Worm (Caenorhabditis elegans) whole organism, young adult: ENCODE data around the gene ttbk-8.1.

Experiments
- B0261.1 ChIP-seq: sonication (generic microtip); optimal IDR thresholded peaks from 2 replicates; lab custom pipeline; 2016; ENCODE audit warnings: mild to moderate bottlenecking, missing genetic modification characterization, moderate library complexity, missing compliant biosample characterization
- B0336.3 ChIP-seq: fragments of 200-800 bp; sonication (Bioruptor generic); IDR thresholded peaks from 2 replicates; pipeline ENCODE4 v1.3.6; 2022; ENCODE audit warnings: missing genetic modification characterization, missing compliant biosample characterization
- F10E7.11 ChIP-seq: sonication (generic microtip); optimal IDR thresholded peaks from 2 replicates; lab custom pipeline; 2017; ENCODE audit warnings: mild to moderate bottlenecking, missing genetic modification characterization, moderate library complexity, missing compliant biosample characterization
- F33H1.4 ChIP-seq: fragments of 200-800 bp; sonication (Bioruptor generic); IDR thresholded peaks from 2 replicates; pipeline ENCODE4 v1.3.6; 2022; ENCODE audit warnings: missing genetic modification reagents, missing genetic modification characterization, missing compliant biosample characterization
- F37B4.10 ChIP-seq: fragments of 200-800 bp; sonication (Bioruptor generic); IDR thresholded peaks from 2 replicates; pipeline ENCODE4 v1.3.6; 2022; ENCODE audit warnings: missing genetic modification characterization, missing compliant biosample characterization
- F39B2.1 ChIP-seq: fragments of 200-800 bp; sonication (Bioruptor generic); IDR thresholded peaks from 2 replicates; pipeline ENCODE4 v1.3.6; 2022; ENCODE audit warnings: missing genetic modification reagents, missing genetic modification characterization, missing compliant biosample characterization
- T07F8.4 ChIP-seq: sonication (generic microtip); optimal IDR thresholded peaks from 2 replicates; lab custom pipeline; 2016; ENCODE audit warnings: mild to moderate bottlenecking, missing genetic modification characterization, moderate library complexity, missing compliant biosample characterization
- Y53G8AR.9 ChIP-seq: fragments of 200-800 bp; sonication (Bioruptor generic); conservative IDR thresholded peaks from 2 replicates; pipeline ENCODE4 v1.3.6; 2022; ENCODE audit warnings: missing genetic modification reagents, missing genetic modification characterization, missing compliant biosample characterization
- Y79H2A.3 ChIP-seq: fragments of 200-800 bp; sonication (Bioruptor generic); conservative IDR thresholded peaks from 2 replicates; pipeline ENCODE4 v1.3.6; 2022; ENCODE audit warnings: missing genetic modification reagents, missing genetic modification characterization, missing compliant biosample characterization
- Y95B8A.8 ChIP-seq: fragments of 200-800 bp; sonication (Bioruptor generic); IDR thresholded peaks from 2 replicates; pipeline ENCODE4 v1.3.6; 2022; ENCODE audit warnings: missing genetic modification reagents, missing genetic modification characterization, missing compliant biosample characterization
- aptf-3 ChIP-seq: fragments of 200-800 bp; sonication (Bioruptor generic); IDR thresholded peaks from 2 replicates; pipeline ENCODE4 v1.3.6; 2022; ENCODE audit warnings: missing genetic modification characterization, missing compliant biosample characterization
- athp-1 ChIP-seq: sonication (generic microtip); optimal IDR thresholded peaks from 2 replicates; lab custom pipeline; 2017; ENCODE audit warnings: mild to moderate bottlenecking, missing genetic modification characterization, missing compliant biosample characterization
- attf-6 ChIP-seq: fragments of 200-800 bp; sonication (Bioruptor generic); IDR thresholded peaks from 2 replicates; pipeline ENCODE4 v1.3.6; 2022; ENCODE audit warnings: missing genetic modification reagents, missing genetic modification characterization, missing compliant biosample characterization
- cebp-1 ChIP-seq, 2 experiments: fragments of 200-800 bp in 1 of 2; sonication (Bioruptor generic) in 1 of 2; sonication (generic microtip) in 1 of 2; IDR thresholded peaks in 1 of 2; optimal IDR thresholded peaks in 1 of 2; 2 replicates each; pipeline versions ENCODE4 v1.3.6 to Lab custom; 2017 to 2022; ENCODE audit warnings: missing compliant biosample characterization in 2 of 2, missing genetic modification characterization in 2 of 2, mild to moderate bottlenecking in 1 of 2, missing genetic modification reagents in 1 of 2, moderate library complexity in 1 of 2
- cebp-2 ChIP-seq: fragments of 200-800 bp; sonication (Bioruptor generic); IDR thresholded peaks from 2 replicates; pipeline ENCODE4 v1.3.6; 2022; ENCODE audit warnings: missing genetic modification characterization, missing compliant biosample characterization
- ekl-4 ChIP-seq: fragments of 200-800 bp; sonication (Bioruptor generic); IDR thresholded peaks from 2 replicates; pipeline ENCODE4 v1.3.6; 2022; ENCODE audit warnings: missing genetic modification reagents, missing genetic modification characterization, missing compliant biosample characterization
- fkh-3 ChIP-seq: sonication (generic microtip); optimal IDR thresholded peaks from 2 replicates; lab custom pipeline; 2016; ENCODE audit warnings: mild to moderate bottlenecking, missing genetic modification characterization, missing compliant biosample characterization
- hrde-1 ChIP-seq: sonication (generic microtip); optimal IDR thresholded peaks from 2 replicates; lab custom pipeline; 2016; ENCODE audit warnings: missing genetic modification characterization, mild to moderate bottlenecking, missing compliant biosample characterization, moderate library complexity, missing genotype, missing genetic modification reagents, borderline replicate concordance
- hsf-1 ChIP-seq: fragments of 200-800 bp; sonication (Bioruptor generic); IDR thresholded peaks from 2 replicates; pipeline ENCODE4 v1.3.6; 2022; ENCODE audit warnings: missing genetic modification reagents, missing genetic modification characterization, missing compliant biosample characterization
- lag-1 ChIP-seq: fragments of 200-800 bp; sonication (Bioruptor generic); IDR thresholded peaks from 2 replicates; pipeline ENCODE4 v1.3.6; 2022; ENCODE audit warnings: missing genetic modification reagents, missing genetic modification characterization, missing compliant biosample characterization
- lin-26 ChIP-seq: fragments of 200-800 bp; sonication (Bioruptor generic); IDR thresholded peaks from 2 replicates; pipeline ENCODE4 v1.3.6; 2022; ENCODE audit warnings: missing genetic modification reagents, missing genetic modification characterization, missing compliant biosample characterization
- lin-54 ChIP-seq: fragments of 200-800 bp; sonication (Bioruptor generic); optimal IDR thresholded peaks from 2 replicates; lab custom pipeline; 2018; ENCODE audit warnings: mild to moderate bottlenecking, missing genetic modification characterization, missing compliant biosample characterization
- lsl-1 ChIP-seq: fragments of 200-800 bp; sonication (Bioruptor generic); optimal IDR thresholded peaks from 2 replicates; lab custom pipeline; 2018; ENCODE audit warnings: mild to moderate bottlenecking, missing genetic modification characterization, moderate library complexity, missing compliant biosample characterization
- madf-10 ChIP-seq: sonication (generic microtip); optimal IDR thresholded peaks from 2 replicates; lab custom pipeline; 2016; ENCODE audit warnings: mild to moderate bottlenecking, missing genetic modification characterization, missing compliant biosample characterization
- madf-3 ChIP-seq: fragments of 200-800 bp; sonication (Bioruptor generic); IDR thresholded peaks from 2 replicates; pipeline ENCODE4 v1.3.6; 2022; ENCODE audit warnings: missing genetic modification reagents, missing genetic modification characterization, missing compliant biosample characterization
- madf-6 ChIP-seq: fragments of 200-800 bp; sonication (Bioruptor generic); IDR thresholded peaks from 2 replicates; pipeline ENCODE4 v1.3.6; 2022; ENCODE audit warnings: missing genetic modification reagents, missing genetic modification characterization, missing compliant biosample characterization
- madf-8 ChIP-seq: fragments of 200-800 bp; sonication (Bioruptor generic); conservative IDR thresholded peaks from 2 replicates; pipeline ENCODE4 v1.3.6; 2022; ENCODE audit warnings: missing genetic modification reagents, missing genetic modification characterization, missing compliant biosample characterization
- nfya-2 ChIP-seq: fragments of 200-800 bp; sonication (Bioruptor generic); IDR thresholded peaks from 2 replicates; pipeline ENCODE4 v1.3.6; 2022; ENCODE audit warnings: missing genetic modification reagents, missing genetic modification characterization, missing compliant biosample characterization
- nfyb-1 ChIP-seq: fragments of 200-800 bp; sonication (Bioruptor generic); IDR thresholded peaks from 2 replicates; pipeline ENCODE4 v1.3.6; 2022; ENCODE audit warnings: missing genetic modification reagents, missing genetic modification characterization, missing compliant biosample characterization
- nhr-179 ChIP-seq: sonication (generic microtip); optimal IDR thresholded peaks from 2 replicates; lab custom pipeline; 2016; ENCODE audit warnings: mild to moderate bottlenecking, missing genetic modification characterization, missing compliant biosample characterization
- nhr-80 ChIP-seq: sonication (generic microtip); optimal IDR thresholded peaks from 2 replicates; lab custom pipeline; 2016; ENCODE audit warnings: missing genetic modification characterization, missing compliant biosample characterization
- nhr-90 ChIP-seq: sonication (generic microtip); optimal IDR thresholded peaks from 2 replicates; lab custom pipeline; 2016; ENCODE audit warnings: missing genotype, mild to moderate bottlenecking, missing genetic modification characterization, missing compliant biosample characterization
- pbrm-1 ChIP-seq: fragments of 200-800 bp; sonication (Bioruptor generic); IDR thresholded peaks from 2 replicates; pipeline ENCODE4 v1.3.6; 2022; ENCODE audit warnings: missing genetic modification reagents, missing genetic modification characterization, missing compliant biosample characterization
- sdz-38 ChIP-seq: sonication (generic microtip); optimal IDR thresholded peaks from 2 replicates; lab custom pipeline; 2016; ENCODE audit warnings: missing genotype, missing genetic modification characterization, missing compliant biosample characterization
- snpc-1.1 ChIP-seq: sonication (generic microtip); optimal IDR thresholded peaks from 2 replicates; lab custom pipeline; 2017; ENCODE audit warnings: missing genetic modification characterization, mild to moderate bottlenecking, missing compliant biosample characterization, antibody characterized with exemption, moderate library complexity, missing genotype, missing genetic modification reagents; ENCODE audit not compliant: insufficient read depth
- snpc-3.4 ChIP-seq: sonication (generic microtip); optimal IDR thresholded peaks from 2 replicates; lab custom pipeline; 2017; ENCODE audit warnings: missing genetic modification characterization, mild to moderate bottlenecking, missing compliant biosample characterization, antibody characterized with exemption, moderate library complexity, missing genotype, missing genetic modification reagents
- sptf-2 ChIP-seq: fragments of 200-800 bp; sonication (Bioruptor generic); optimal IDR thresholded peaks from 2 replicates; lab custom pipeline; 2018; ENCODE audit warnings: mild to moderate bottlenecking, missing genetic modification characterization, missing compliant biosample characterization
- tbp1 ChIP-seq: fragments of 200-800 bp; sonication (Bioruptor generic); optimal IDR thresholded peaks from 2 replicates; lab custom pipeline; 2018; ENCODE audit warnings: mild to moderate bottlenecking, missing genetic modification characterization, missing compliant biosample characterization
- tlf-1 ChIP-seq: fragments of 200-800 bp; sonication (Bioruptor generic); optimal IDR thresholded peaks from 2 replicates; lab custom pipeline; 2018; ENCODE audit warnings: mild to moderate bottlenecking, missing genetic modification characterization, missing compliant biosample characterization
- xnd-1 ChIP-seq: sonication (generic microtip); optimal IDR thresholded peaks from 2 replicates; lab custom pipeline; 2016; ENCODE audit warnings: missing genotype, missing genetic modification reagents, missing genetic modification characterization, missing compliant biosample characterization
- zfh-2 ChIP-seq: fragments of 200-800 bp; sonication (Bioruptor generic); conservative IDR thresholded peaks from 2 replicates; pipeline ENCODE4 v1.3.6; 2022; ENCODE audit warnings: missing genetic modification reagents, missing genetic modification characterization, missing compliant biosample characterization
- ztf-18 ChIP-seq: sonication (generic microtip); optimal IDR thresholded peaks from 2 replicates; lab custom pipeline; 2016; ENCODE audit warnings: missing genotype, mild to moderate bottlenecking, missing genetic modification characterization, missing compliant biosample characterization
- ztf-25 ChIP-seq: fragments of 200-800 bp; sonication (Bioruptor generic); IDR thresholded peaks from 2 replicates; pipeline ENCODE4 v1.3.6; 2022; ENCODE audit warnings: missing genetic modification reagents, missing genetic modification characterization, missing compliant biosample characterization
- ztf-26 ChIP-seq: sonication (generic microtip); optimal IDR thresholded peaks from 2 replicates; lab custom pipeline; 2017; ENCODE audit warnings: missing genetic modification characterization, missing compliant biosample characterization
- ztf-28 ChIP-seq: fragments of 200-800 bp; sonication (Bioruptor generic); IDR thresholded peaks from 2 replicates; pipeline ENCODE4 v1.3.6; 2022; ENCODE audit warnings: missing genetic modification reagents, missing genetic modification characterization, missing compliant biosample characterization

The ttbk-8.1 gene

ce11 chrIV:13508924-13509323 is 36.8 kb downstream of the ttbk-8.1 start, which contains the start of gene afmd-2:
TSS of gene afmd-2 (plus strand) at chrIV:13509224.
- TF ChIP-seq nhr-80 (tag; lab: Kevin White, UChicago) (peak; percentile 1), aptf-3 (GFP tag; lab: Robert Waterston, UW) (no peak), nfyb-1 (GFP tag; lab: Robert Waterston, UW) (no peak), F37B4.10 (GFP tag; lab: Robert Waterston, UW) (no peak)

ce11 chrIV:13510049-13510448 is 37.9 kb downstream of the ttbk-8.1 start:
- no peak for TF ChIP-seq lsl-1
- TF ChIP-seq nhr-179, result no peak
- TF ChIP-seq cebp-1 (GFP tag; IDR thresholded peaks at IDR 0.05; lab: Robert Waterston, UW), result no peak
- peak; percentile 38 for TF ChIP-seq cebp-1 (tag; optimal IDR thresholded peaks at IDR 0.05; lab: Kevin White, UChicago)
- peak; percentile 61; the same call in 1 of the 2 replicates for TF ChIP-seq ekl-4
- TF ChIP-seq sdz-38, result no peak
- TF ChIP-seq madf-3 (GFP tag; lab: Robert Waterston, UW), result 0 out of 2 replicates have a peak, but pooled peaks have one; percentile 2
- peak; percentile 74; the same call in 1 of the 2 replicates for TF ChIP-seq lin-26 (GFP tag; lab: Robert Waterston, UW)
- no peak for TF ChIP-seq madf-10
- TF ChIP-seq madf-6, result peak; percentile 83
- TF ChIP-seq tbp1 (GFP tag; lab: Kevin White, UChicago), result peak; percentile 32
- peak; percentile 33 for TF ChIP-seq ztf-18 (tag; lab: Kevin White, UChicago)
- TF ChIP-seq fkh-3 (tag; lab: Kevin White, UChicago), result no peak
- TF ChIP-seq aptf-3 (GFP tag; lab: Robert Waterston, UW), result no peak
- TF ChIP-seq hsf-1 (GFP tag; lab: Robert Waterston, UW), result peak; percentile 76
- peak; percentile 65; the same call in 1 of the 2 replicates for TF ChIP-seq Y95B8A.8 (GFP tag; lab: Robert Waterston, UW)
- no peak for TF ChIP-seq lag-1 (GFP tag; lab: Robert Waterston, UW)
- TF ChIP-seq ztf-28, result 0 out of 2 replicates have a peak, but pooled peaks have one; percentile 28
- 0 out of 2 replicates have a peak, but pooled peaks have one; percentile 20 for TF ChIP-seq F33H1.4 (GFP tag; lab: Robert Waterston, UW)
- peak; percentile 47 for TF ChIP-seq snpc-1.1 (tag; lab: Kevin White, UChicago)
- TF ChIP-seq sptf-2, result no peak
- peak; percentile 62 for TF ChIP-seq lin-54 (GFP tag; lab: Kevin White, UChicago)
- TF ChIP-seq Y53G8AR.9, result peak; percentile 76; the same call in 1 of the 2 replicates
- TF ChIP-seq snpc-3.4 (tag; lab: Kevin White, UChicago), result peak; percentile 44
- no peak for TF ChIP-seq nhr-80 (tag; lab: Kevin White, UChicago)
- peak; percentile 29; the same call in 1 of the 2 replicates for TF ChIP-seq pbrm-1
- peak; percentile 78; the same call in 1 of the 2 replicates for TF ChIP-seq B0336.3 (GFP tag; lab: Robert Waterston, UW)
- 0 out of 2 replicates have a peak, but pooled peaks have one; percentile 30 for TF ChIP-seq nfya-2 (GFP tag; lab: Robert Waterston, UW)
- TF ChIP-seq nhr-90 (tag; lab: Kevin White, UChicago), result no peak
- TF ChIP-seq madf-8 (GFP tag; lab: Robert Waterston, UW), result peak; percentile 52
- peak; percentile 92 for TF ChIP-seq attf-6
- TF ChIP-seq cebp-2 (GFP tag; lab: Robert Waterston, UW), result 0 out of 2 replicates have a peak, but pooled peaks have one; percentile 18
- 0 out of 2 replicates have a peak, but pooled peaks have one; percentile 27 for TF ChIP-seq ztf-25 (GFP tag; lab: Robert Waterston, UW)
- no peak for TF ChIP-seq B0261.1 (tag; lab: Kevin White, UChicago)
- peak; percentile 91 for TF ChIP-seq hrde-1 (tag; lab: Kevin White, UChicago)
- no peak for TF ChIP-seq ztf-26 (tag; lab: Kevin White, UChicago)
- peak; percentile 30 for TF ChIP-seq F10E7.11 (tag; lab: Kevin White, UChicago)
- peak; percentile 61 for TF ChIP-seq athp-1 (tag; lab: Kevin White, UChicago)
- TF ChIP-seq zfh-2 (GFP tag; lab: Robert Waterston, UW), result no peak
- TF ChIP-seq xnd-1, result peak; percentile 48
- TF ChIP-seq Y79H2A.3 (GFP tag; lab: Robert Waterston, UW), result peak; percentile 87
- TF ChIP-seq tlf-1 (GFP tag; lab: Kevin White, UChicago), result peak; percentile 31
- peak; percentile 25; the same call in 1 of the 2 replicates for TF ChIP-seq F39B2.1 (GFP tag; lab: Robert Waterston, UW)
- TF ChIP-seq T07F8.4 (tag; lab: Kevin White, UChicago), result no peak
